Worm (Caenorhabditis elegans) whole organism, L4 larva: ENCODE data around the gene Y38H6C.8.

Experiments
- Y105C5A.15 ChIP-seq: fragments of 200-800 bp; sonication (Bioruptor generic); IDR thresholded peaks from 2 replicates; pipeline ENCODE4 v1.3.6; 2022; ENCODE audit warnings: missing genetic modification characterization, missing compliant biosample characterization
- Y48G9A.11 ChIP-seq: fragments of 200-800 bp; sonication (Bioruptor generic); IDR thresholded peaks from 2 replicates; pipeline ENCODE4 v1.3.6; 2022; ENCODE audit warnings: missing genetic modification reagents, missing genetic modification characterization, missing compliant biosample characterization
- Y5F2A.4 ChIP-seq: fragments of 200-800 bp; sonication (Bioruptor generic); optimal IDR thresholded peaks from 2 replicates; lab custom pipeline; 2018; ENCODE audit warnings: mild to moderate bottlenecking, missing genetic modification characterization, missing compliant biosample characterization
- ZK337.2 ChIP-seq: fragments of 200-800 bp; sonication (Bioruptor generic); IDR thresholded peaks from 2 replicates; pipeline ENCODE4 v1.3.6; 2022; ENCODE audit warnings: missing genetic modification reagents, missing genetic modification characterization, missing compliant biosample characterization
- aha-1 ChIP-seq: fragments of 150-350 bp; peaks from one replicate; lab custom pipeline; 2014; ENCODE audit warnings: missing biosample characterization, missing genetic modification characterization
- arid-1 ChIP-seq: fragments of 200-800 bp; sonication (Bioruptor generic); conservative IDR thresholded peaks from 2 replicates; pipeline ENCODE4 v1.3.6; 2022; ENCODE audit warnings: missing genetic modification reagents, missing genetic modification characterization, missing compliant biosample characterization
- attf-4 ChIP-seq: sonication (generic microtip); optimal IDR thresholded peaks from 3 replicates; lab custom pipeline; 2017; ENCODE audit warnings: missing biosample characterization, missing genetic modification characterization
- ceh-82 ChIP-seq: sonication (generic microtip); optimal IDR thresholded peaks from 2 replicates; lab custom pipeline; 2017; ENCODE audit warnings: missing biosample characterization, missing genetic modification characterization
- duxl-1 ChIP-seq: sonication (generic microtip); optimal IDR thresholded peaks from 2 replicates; lab custom pipeline; 2016; ENCODE audit warnings: mild to moderate bottlenecking, missing genetic modification characterization, moderate library complexity, missing compliant biosample characterization; ENCODE audit not compliant: poor library complexity
- egl-27 ChIP-seq: sonication (generic microtip); optimal IDR thresholded peaks from 3 replicates; lab custom pipeline; 2017; ENCODE audit warnings: missing biosample characterization, missing genetic modification reagents, missing genetic modification characterization
- fos-1 ChIP-seq: fragments of 150-350 bp; optimal IDR thresholded peaks from 2 replicates; lab custom pipeline; 2014; ENCODE audit warnings: missing biosample characterization, missing genetic modification characterization
- hif-1 ChIP-seq, 2 experiments: sonication (generic microtip); optimal IDR thresholded peaks; 2 replicates each; lab custom pipeline; 2016 to 2017; ENCODE audit warnings: missing compliant biosample characterization in 2 of 2, missing genetic modification characterization in 2 of 2, missing genetic modification reagents in 2 of 2, missing genotype in 2 of 2, mild to moderate bottlenecking in 1 of 2
- hlh-30 ChIP-seq: sonication (generic microtip); optimal IDR thresholded peaks from 2 replicates; lab custom pipeline; 2017; ENCODE audit warnings: antibody characterized with exemption, mild to moderate bottlenecking, missing genetic modification characterization, missing compliant biosample characterization; ENCODE audit not compliant: insufficient read depth
- jun-1 ChIP-seq: fragments of 150-350 bp; optimal IDR thresholded peaks from 2 replicates; lab custom pipeline; 2014; ENCODE audit warnings: missing biosample characterization, missing genetic modification reagents, missing genetic modification characterization
- lin-39 ChIP-seq: fragments of 150-350 bp; optimal IDR thresholded peaks from 2 replicates; lab custom pipeline; 2014; ENCODE audit warnings: missing biosample characterization, missing genetic modification reagents, missing genetic modification characterization
- lsy-2 ChIP-seq, 2 experiments: fragments of 150-350 bp in 1 of 2; sonication (generic microtip) in 1 of 2; optimal IDR thresholded peaks; 2 replicates each; lab custom pipeline; 2014 to 2017; ENCODE audit warnings: missing biosample characterization in 2 of 2, missing genetic modification characterization in 2 of 2
- madf-5 ChIP-seq, 2 experiments: fragments of 200-800 bp; sonication (Bioruptor generic); IDR thresholded peaks; 2 replicates each; pipeline ENCODE4 v1.3.6; 2022; ENCODE audit warnings: missing compliant biosample characterization in 2 of 2, missing genetic modification characterization in 2 of 2
- mep-1 ChIP-seq: fragments of 150-350 bp; sonication (generic microtip); optimal IDR thresholded peaks from 3 replicates; lab custom pipeline; 2014; ENCODE audit warnings: missing biosample characterization, missing genetic modification characterization
- mes-2 ChIP-seq: sonication (generic microtip); optimal IDR thresholded peaks from 2 replicates; lab custom pipeline; 2016; ENCODE audit warnings: missing genotype, mild to moderate bottlenecking, missing genetic modification characterization, missing compliant biosample characterization; ENCODE audit not compliant: poor library complexity, severe bottlenecking
- mxl-2 ChIP-seq: fragments of 200-800 bp; sonication (Bioruptor generic); conservative IDR thresholded peaks from 2 replicates; pipeline ENCODE4 v1.3.6; 2022; ENCODE audit warnings: missing genetic modification reagents, missing genetic modification characterization, missing compliant biosample characterization
- nhr-25 ChIP-seq: sonication (generic microtip); optimal IDR thresholded peaks from 2 replicates; lab custom pipeline; 2017; ENCODE audit warnings: missing genetic modification characterization, mild to moderate bottlenecking, missing compliant biosample characterization, antibody characterized with exemption, moderate library complexity, borderline replicate concordance; ENCODE audit not compliant: insufficient read depth
- pqm-1 ChIP-seq: sonication (generic microtip); optimal IDR thresholded peaks from 2 replicates; lab custom pipeline; 2017; ENCODE audit warnings: missing biosample characterization, missing genetic modification characterization
- rbr-2 ChIP-seq: sonication (generic microtip); optimal IDR thresholded peaks from 2 replicates; lab custom pipeline; 2016; ENCODE audit warnings: missing genotype, missing genetic modification characterization, missing compliant biosample characterization
- saeg-2 ChIP-seq: fragments of 200-800 bp; sonication (Bioruptor generic); IDR thresholded peaks from 2 replicates; pipeline ENCODE4 v1.3.6; 2022; ENCODE audit warnings: missing genetic modification reagents, missing genetic modification characterization, missing compliant biosample characterization
- set-16 ChIP-seq: fragments of 200-800 bp; sonication (Bioruptor generic); IDR thresholded peaks from 2 replicates; pipeline ENCODE4 v1.3.6; 2022; ENCODE audit warnings: missing genetic modification reagents, missing genetic modification characterization, missing compliant biosample characterization
- skn-1 ChIP-seq: fragments of 150-350 bp; optimal IDR thresholded peaks from 2 replicates; lab custom pipeline; 2014; ENCODE audit warnings: missing biosample characterization, missing genetic modification characterization
- spr-1 ChIP-seq: sonication (generic microtip); optimal IDR thresholded peaks from 2 replicates; lab custom pipeline; 2016; ENCODE audit warnings: mild to moderate bottlenecking, missing genetic modification characterization, missing compliant biosample characterization
- spr-3 ChIP-seq: fragments of 200-800 bp; sonication (Bioruptor generic); optimal IDR thresholded peaks from 2 replicates; lab custom pipeline; 2018; ENCODE audit warnings: mild to moderate bottlenecking, missing genetic modification characterization, missing compliant biosample characterization
- unc-62 ChIP-seq, 3 experiments: fragments of 150-350 bp in 1 of 3; sonication (generic microtip); optimal IDR thresholded peaks in 2 of 3; peaks in 1 of 3; 1 replicate in 1 of 3; 2 replicates in 2 of 3; lab custom pipeline; 2014 to 2017; ENCODE audit warnings: missing biosample characterization in 3 of 3, missing genetic modification characterization in 3 of 3, missing genetic modification reagents in 3 of 3, missing genotype in 1 of 3
- zag-1 ChIP-seq: fragments of 150-350 bp; optimal IDR thresholded peaks from 2 replicates; lab custom pipeline; 2014; ENCODE audit warnings: missing biosample characterization, missing genetic modification characterization
- zfp-2 ChIP-seq: sonication (generic microtip); optimal IDR thresholded peaks from 2 replicates; lab custom pipeline; 2016; ENCODE audit warnings: mild to moderate bottlenecking, missing genetic modification characterization, missing compliant biosample characterization
- zfp-3 ChIP-seq: fragments of 200-800 bp; sonication (Bioruptor generic); conservative IDR thresholded peaks from 2 replicates; pipeline ENCODE4 v1.3.6; 2022; ENCODE audit warnings: missing genetic modification reagents, missing genetic modification characterization, missing compliant biosample characterization

The Y38H6C.8 gene

ce11 chrV:20485285-20485684 lies 28.5 kb upstream of the Y38H6C.8 start, which contains the start of gene dhcr-7:
dhcr-7 (minus strand) TSS chrV:20485385.
- no peak for TF ChIP-seq jun-1
- no peak for TF ChIP-seq skn-1 (tag; lab: Kevin White, UChicago)
- no peak for TF ChIP-seq mep-1 (tag; lab: Kevin White, UChicago)
- no peak for TF ChIP-seq hif-1 (tag; optimal IDR thresholded peaks at IDR 0.05; lab: Kevin White, UChicago)
- TF ChIP-seq Y105C5A.15 (GFP tag; lab: Robert Waterston, UW), result no peak
- no peak for TF ChIP-seq zfp-2 (tag; lab: Kevin White, UChicago)
- TF ChIP-seq ZK337.2, result no peak
- no peak for TF ChIP-seq attf-4 (tag; lab: Kevin White, UChicago)
- TF ChIP-seq zfp-3, result no peak
- TF ChIP-seq ceh-82 (tag; lab: Kevin White, UChicago), result no peak
- no peak for TF ChIP-seq duxl-1 (tag; lab: Kevin White, UChicago)
- no peak for TF ChIP-seq arid-1 (GFP tag; lab: Robert Waterston, UW)
- no peak for TF ChIP-seq Y5F2A.4
- no peak for TF ChIP-seq zag-1
- TF ChIP-seq lin-39 (tag; lab: Kevin White, UChicago), result no peak

ce11 chrV:20486549-20486948 lies 27.2 kb upstream of the Y38H6C.8 start:
- no peak for TF ChIP-seq madf-5 (GFP tag; IDR thresholded peaks at IDR 0.05; lab: Robert Waterston, UW)
- no peak for TF ChIP-seq set-16 (GFP tag; lab: Robert Waterston, UW)
- no peak for TF ChIP-seq spr-1 (tag; lab: Kevin White, UChicago)
- TF ChIP-seq fos-1, result no peak
- TF ChIP-seq saeg-2 (GFP tag; lab: Robert Waterston, UW), result no peak
- TF ChIP-seq Y48G9A.11 (GFP tag; lab: Robert Waterston, UW), result no peak
- peak; percentile 2 for TF ChIP-seq hlh-30 (tag; lab: Kevin White, UChicago)
- no peak for TF ChIP-seq ceh-82 (tag; lab: Kevin White, UChicago)
- no peak for TF ChIP-seq mes-2 (tag; lab: Kevin White, UChicago)
- no peak for TF ChIP-seq mxl-2
- TF ChIP-seq egl-27 (tag; lab: Kevin White, UChicago), result no peak
- TF ChIP-seq nhr-25 (tag; lab: Kevin White, UChicago), result no peak
- TF ChIP-seq pqm-1 (tag; lab: Kevin White, UChicago), result no peak
- TF ChIP-seq Y105C5A.15 (GFP tag; lab: Robert Waterston, UW), result no peak
- TF ChIP-seq rbr-2 (tag; lab: Kevin White, UChicago), result no peak
- peak in 1 of 2 experiments; percentile 12 for TF ChIP-seq lsy-2 (tag; optimal IDR thresholded peaks at IDR 0.05; lab: Kevin White, UChicago)
- TF ChIP-seq, all 104 proteins: peak for 2

- TF ChIP-seq unc-62 (GFP tag; optimal IDR thresholded peaks at IDR 0.05 in 1 of 2; lab: Kevin White, UChicago), result peak in 1 of 2 experiments; percentile 77
- no peak for TF ChIP-seq unc-62 (tag; optimal IDR thresholded peaks at IDR 0.05; lab: Kevin White, UChicago)
- TF ChIP-seq mes-2 (tag; lab: Kevin White, UChicago), result no peak
- TF ChIP-seq spr-3 (GFP tag; lab: Kevin White, UChicago), result no peak
Measured at ce11 chrV:20489102-20489501, 24.7 kb upstream of the Y38H6C.8 start, which contains the start of gene srbc-78. srbc-78 (minus strand) TSS chrV:20489202.

ce11 chrV:20492385-20492784 lies 21.4 kb upstream of the Y38H6C.8 start, which contains the start of gene srbc-79:
srbc-79 (minus strand) TSS chrV:20492485.
- TF ChIP-seq Y48G9A.11 (GFP tag; lab: Robert Waterston, UW) (no peak), ZK337.2 (no peak), aha-1 (tag; lab: Kevin White, UChicago) (peak; percentile 16)
